Worm (Caenorhabditis elegans): ENCODE measurements around the gene K03H6.4.

DNA sequence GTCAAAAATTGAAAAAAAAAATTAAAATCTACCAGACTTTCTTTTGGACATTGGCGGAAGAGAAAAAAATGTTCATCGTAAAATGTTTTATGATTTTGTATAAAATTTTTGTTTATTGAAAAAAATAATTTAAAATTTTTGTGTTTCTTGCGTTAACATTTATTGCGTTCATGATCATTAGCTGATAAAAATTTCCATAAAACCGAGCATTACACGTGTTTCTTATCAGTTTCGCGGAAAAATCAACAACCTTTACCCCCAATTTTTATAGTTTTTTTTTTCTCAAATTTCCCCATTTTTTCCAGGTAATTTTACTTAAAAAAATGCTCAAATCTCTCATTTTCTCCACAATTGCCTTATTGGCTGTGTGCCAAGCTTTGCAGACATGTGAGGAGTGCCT, 10.9 kb downstream of the K03H6.4 start, which contains the start of gene txt-4:
- no peak for TF ChIP-seq ztf-29 (GFP tag; IDR thresholded peaks at IDR 0.05)
- TF ChIP-seq cog-1 (tag; optimal IDR thresholded peaks at IDR 0.05): no peak
- TF ChIP-seq ref-1 (GFP tag; conservative IDR thresholded peaks at IDR 0.05): no peak

Data from whole organism, midembryonic.